Fruit fly (Drosophila melanogaster) Kc167 (cell line): ENCODE measurements around the gene CG42390.

Source experiments
- h ChIP-seq: fragments of >200 bp; optimal IDR thresholded peaks from 3 replicates; lab custom pipeline; 2018; ENCODE audit warnings: missing external identifiers
- insv ChIP-seq: fragments of >200 bp; optimal IDR thresholded peaks from 3 replicates; lab custom pipeline; 2018; ENCODE audit warnings: missing external identifiers
- psq ChIP-seq: fragments of >200 bp; optimal IDR thresholded peaks from 2 replicates; lab custom pipeline; 2017; ENCODE audit warnings: missing external identifiers
- ttk ChIP-seq: sonication (Bioruptor generic); optimal IDR thresholded peaks from 2 replicates; lab custom pipeline; 2017; ENCODE audit warnings: missing external identifiers

DNA sequence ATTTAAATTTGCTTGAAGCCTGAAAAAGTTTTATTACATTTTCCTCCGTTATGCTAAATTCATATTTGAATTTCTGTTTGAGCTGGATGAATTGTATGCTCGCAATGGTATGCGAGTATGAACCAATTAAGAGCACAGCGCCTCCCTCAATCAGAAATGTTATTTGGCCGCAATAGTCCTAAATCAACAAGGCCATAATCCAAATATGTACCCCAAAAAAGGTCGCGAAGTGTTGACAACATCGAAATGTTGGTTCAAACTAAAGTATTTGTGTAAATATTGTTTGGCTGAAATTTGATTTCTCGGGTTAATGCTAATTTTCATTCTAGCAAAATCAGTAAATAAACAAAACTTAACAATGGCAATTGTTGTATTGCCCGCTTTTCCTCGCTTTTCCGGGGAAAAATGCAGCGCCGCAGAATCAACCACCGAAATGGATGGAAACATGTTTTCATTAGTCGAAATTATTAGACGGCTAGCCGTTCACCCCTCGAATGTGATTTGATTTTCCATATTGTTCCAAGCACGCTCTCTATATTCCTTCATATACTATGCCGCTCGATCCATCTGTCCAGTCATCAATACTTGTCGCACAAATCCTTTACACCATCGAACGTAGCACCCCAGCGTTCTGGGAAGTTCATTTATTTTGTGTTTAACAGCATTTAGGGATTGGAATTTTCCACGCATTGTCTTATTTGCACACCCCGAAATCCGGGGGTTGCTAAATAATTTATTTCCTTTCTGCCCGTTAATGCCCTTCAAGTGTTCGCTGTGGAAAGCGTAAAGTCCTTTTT is 42.0 kb downstream of the CG42390 start:
- TF ChIP-seq h (lab: Kevin White, UChicago), result no peak
- no peak for TF ChIP-seq psq (lab: Kevin White, UChicago)
- no peak for TF ChIP-seq ttk (lab: Kevin White, UChicago)
- TF ChIP-seq insv (lab: Kevin White, UChicago), result no peak
